Worm (Caenorhabditis elegans) whole organism, L1 larva: ENCODE data around the gene T24E12.10.

Experiments
- sptf-1 ChIP-seq: fragments of 150-350 bp; optimal IDR thresholded peaks from 2 replicates; lab custom pipeline; 2014; ENCODE audit warnings: missing biosample characterization, missing genetic modification characterization
- tbx-2 ChIP-seq: sonication (generic microtip); optimal IDR thresholded peaks from 2 replicates; lab custom pipeline; 2016; ENCODE audit warnings: missing genetic modification characterization, missing compliant biosample characterization

DNA sequence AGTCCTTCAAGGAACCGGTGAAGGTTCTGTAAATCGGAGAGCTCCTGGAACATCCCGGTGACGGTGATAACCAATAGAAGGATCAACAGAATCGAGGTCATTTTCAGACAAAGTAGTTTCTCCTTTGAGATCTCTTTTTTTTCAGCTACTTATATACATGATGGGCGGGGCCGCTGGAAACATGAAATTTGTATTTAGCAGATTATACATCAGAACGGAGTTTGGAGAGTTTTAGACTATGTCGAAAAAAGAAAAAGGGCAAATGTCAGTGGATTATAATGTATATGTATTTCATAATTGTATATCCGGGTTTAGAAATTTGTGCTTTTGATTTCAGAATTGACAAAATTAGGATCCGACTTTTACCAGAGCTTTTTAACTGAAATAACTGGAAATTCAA lies 30.2 kb upstream of the T24E12.10 start, which contains the start of gene ins-32:
- TF ChIP-seq sptf-1 (tag; lab: Kevin White, UChicago) (no peak), tbx-2 (no peak)
